Fruit fly (Drosophila melanogaster): Measurements from ENCODE around the gene CG42354.

The CG42354 gene

DNA sequence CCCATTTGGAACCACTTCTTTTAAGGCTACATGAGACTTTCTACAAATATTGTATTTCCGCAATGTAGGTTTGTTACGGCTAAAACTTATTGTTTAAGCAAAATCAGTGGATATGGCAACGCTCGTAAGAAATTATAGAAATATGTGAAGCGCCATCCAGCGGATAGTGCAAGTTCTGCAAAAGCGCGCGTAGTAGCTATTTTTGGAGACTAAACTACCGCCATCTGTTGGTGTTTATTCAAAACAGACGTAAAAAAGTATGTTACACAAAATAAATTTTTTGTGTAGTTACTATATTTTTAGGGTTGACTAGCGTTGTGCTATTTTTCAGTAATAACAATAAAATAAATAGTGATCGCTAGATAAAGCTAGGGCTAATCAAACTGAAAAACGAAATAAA is 969 bp upstream of the CG42354 start (continued):
- TF ChIP-seq trh (GFP tag; optimal IDR thresholded peaks at IDR 0.05) (no peak), Atf-2 (GFP tag; optimal IDR thresholded peaks at IDR 0.05) (no peak), CG10147 (GFP tag; optimal IDR thresholded peaks at IDR 0.05) (no peak), CG8281 (tag; optimal IDR thresholded peaks at IDR 0.05) (no peak), Trl (optimal IDR thresholded peaks at IDR 0.05) (no peak), Trl (GFP tag; optimal IDR thresholded peaks at IDR 0.05) (peak; percentile 72), Hmx (GFP tag; optimal IDR thresholded peaks at IDR 0.05) (no peak), CG4424 (GFP tag; optimal IDR thresholded peaks at IDR 0.05) (no peak), CG2202 (tag; optimal IDR thresholded peaks at IDR 0.05) (no peak), gcm2 (GFP tag; optimal IDR thresholded peaks at IDR 0.05) (no peak), sisA (GFP tag; IDR thresholded peaks at IDR 0.05) (peak; percentile 48), danr (GFP tag; IDR thresholded peaks at IDR 0.05) (0 out of 2 replicates have a peak, but pooled peaks have one; percentile 15), CG9817 (tag; optimal IDR thresholded peaks at IDR 0.05) (peak; percentile 15), B-H2 (GFP tag; optimal IDR thresholded peaks at IDR 0.05) (peak; percentile 9), sd (tag; optimal IDR thresholded peaks at IDR 0.05) (peak; percentile 5), CG13624 (GFP tag; optimal IDR thresholded peaks at IDR 0.05) (peak; percentile 38), Camta (GFP tag; optimal IDR thresholded peaks at IDR 0.05) (peak; percentile 52), Adf1 (GFP tag; IDR thresholded peaks at IDR 0.05) (no peak), Med (GFP tag) (peak; percentile 95), ind (GFP tag; optimal IDR thresholded peaks at IDR 0.05) (peak; percentile 12), pfk (GFP tag; optimal IDR thresholded peaks at IDR 0.05) (no peak), sob (GFP tag; IDR thresholded peaks at IDR 0.05) (peak; percentile 64), Oaz (GFP tag; IDR thresholded peaks at IDR 0.05) (0 out of 2 replicates have a peak, but pooled peaks have one; percentile 29), NC2β (GFP tag; optimal IDR thresholded peaks at IDR 0.05) (peak; percentile 33), aop (GFP tag; IDR thresholded peaks at IDR 0.05) (no peak), CG5245 (GFP tag; optimal IDR thresholded peaks at IDR 0.05) (peak; percentile 12), gce (GFP tag; IDR thresholded peaks at IDR 0.05) (no peak), Rfx (GFP tag; IDR thresholded peaks at IDR 0.05) (peak; percentile 85), CG15696 (tag; optimal IDR thresholded peaks at IDR 0.05) (peak; percentile 26), CG32532 (GFP tag; IDR thresholded peaks at IDR 0.05) (peak; percentile 77), knrl (GFP tag; IDR thresholded peaks at IDR 0.05; ENCODE audit: partially characterized antibody) (peak; percentile 27; the same call in 1 of the 3 replicates), ci (GFP tag; IDR thresholded peaks at IDR 0.05) (peak; percentile 76), mam (GFP tag; optimal IDR thresholded peaks at IDR 0.05) (peak; percentile 60), jigr1 (GFP tag; IDR thresholded peaks at IDR 0.05) (no peak), HHEX (GFP tag; optimal IDR thresholded peaks at IDR 0.05) (peak; percentile 24), CG17328 (GFP tag; IDR thresholded peaks at IDR 0.05) (peak; percentile 5; the same call in 1 of the 2 replicates), Fer3 (tag; optimal IDR thresholded peaks at IDR 0.05) (peak; percentile 14), fu2 (GFP tag; optimal IDR thresholded peaks at IDR 0.05) (no peak), pnt (GFP tag; optimal IDR thresholded peaks at IDR 0.05) (peak; percentile 68), Six4 (GFP tag; optimal IDR thresholded peaks at IDR 0.05) (no peak), Atf6 (GFP tag; IDR thresholded peaks at IDR 0.05) (no peak), CG6791 (GFP tag; IDR thresholded peaks at IDR 0.05; ENCODE audit: partially characterized antibody) (peak; percentile 36; the same call in 1 of the 3 replicates), Ets97D (GFP tag; optimal IDR thresholded peaks at IDR 0.05) (peak; percentile 30), sens (GFP tag) (peak; percentile 80), Mrtf (GFP tag; IDR thresholded peaks at IDR 0.05) (peak; percentile 62; the same call in 2 of the 3 replicates), CG15514 (GFP tag; optimal IDR thresholded peaks at IDR 0.05) (peak; percentile 34), dm (GFP tag; optimal IDR thresholded peaks at IDR 0.05) (no peak), CG8290 (GFP tag; optimal IDR thresholded peaks at IDR 0.05) (peak; percentile 17), CG8290 (tag; optimal IDR thresholded peaks at IDR 0.05) (peak in 1 of 2 experiments; percentile 49), CG11696 (GFP tag; IDR thresholded peaks at IDR 0.05) (0 out of 2 replicates have a peak, but pooled peaks have one; percentile 19), Chrac-16 (GFP tag; optimal IDR thresholded peaks at IDR 0.05) (peak; percentile 0), CG6683 (GFP tag; optimal IDR thresholded peaks at IDR 0.05) (no peak), NC2α (GFP tag; optimal IDR thresholded peaks at IDR 0.05) (no peak)
